Fruit fly (Drosophila melanogaster): Measurements from ENCODE around the gene Pep.

DNA sequence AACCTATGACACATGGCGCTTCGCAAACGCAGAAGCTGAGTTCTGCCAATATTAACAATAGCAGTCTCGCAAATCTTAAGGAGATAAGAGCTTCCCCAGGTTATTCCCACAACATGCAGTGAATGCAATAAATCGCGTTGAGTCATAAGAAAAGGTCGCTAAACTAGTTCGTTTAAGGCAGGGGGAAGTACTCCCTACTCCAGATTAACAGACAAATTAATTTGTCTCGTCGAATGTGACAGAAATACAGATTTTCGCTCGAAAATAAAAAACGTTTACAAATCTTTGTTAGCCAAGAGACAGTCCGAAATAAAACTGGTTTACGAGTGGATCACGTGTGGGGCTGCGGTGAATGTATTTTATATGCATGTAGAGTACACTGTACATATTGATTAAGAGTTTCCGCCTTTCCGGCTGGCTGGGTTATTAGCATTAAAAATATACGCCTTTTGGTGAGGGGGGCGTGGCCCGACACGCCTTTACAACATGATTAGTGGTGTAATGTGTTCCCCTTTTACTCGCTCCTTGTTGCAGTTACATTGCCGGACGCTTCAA, 19.2 kb downstream of the Pep start:
- TF ChIP-seq psq (optimal IDR thresholded peaks at IDR 0.05) (no peak), Dll (optimal IDR thresholded peaks at IDR 0.05) (no peak)
